Worm (Caenorhabditis elegans): ENCODE data around the gene irg-7.

DNA sequence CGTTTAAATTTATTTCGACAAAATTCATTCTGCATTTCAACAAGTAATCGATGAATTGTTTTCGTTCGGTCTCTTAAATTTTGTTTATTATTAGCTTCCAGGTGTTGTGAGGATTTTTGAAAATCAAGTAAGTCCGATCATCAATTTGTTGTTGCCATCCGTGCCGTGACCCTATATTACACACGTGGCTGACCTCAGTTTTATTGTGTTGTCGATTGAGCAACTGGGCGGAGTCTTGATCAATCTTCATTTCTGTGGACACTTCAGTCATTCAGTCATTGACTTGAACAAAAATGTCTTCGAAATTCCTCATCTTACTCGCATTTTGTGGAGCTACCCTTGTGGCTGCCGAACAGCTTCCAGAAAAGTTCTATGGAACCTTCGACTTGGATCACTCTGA, 17.1 kb upstream of the irg-7 start, which contains the start of gene lbp-2:
- TF ChIP-seq nhr-77 (tag; optimal IDR thresholded peaks at IDR 0.05) (no peak), ama-1 (optimal IDR thresholded peaks at IDR 0.05) (no peak), unc-62 (GFP tag; optimal IDR thresholded peaks at IDR 0.05 in 1 of 2) (no peak), unc-62 (tag; optimal IDR thresholded peaks at IDR 0.05) (no peak), dmd-8 (GFP tag; IDR thresholded peaks at IDR 0.05) (no peak), lin-13 (GFP tag; optimal IDR thresholded peaks at IDR 0.05) (no peak), nhr-237 (tag; optimal IDR thresholded peaks at IDR 0.05) (no peak), daf-12 (tag; optimal IDR thresholded peaks at IDR 0.05) (no peak), hmg-1.1 (GFP tag; IDR thresholded peaks at IDR 0.05) (no peak), vab-7 (GFP tag; IDR thresholded peaks at IDR 0.05) (no peak), nhr-28 (tag; optimal IDR thresholded peaks at IDR 0.05) (no peak)
